Fruit fly (Drosophila melanogaster): ENCODE measurements around the gene Flad2.

The Flad2 gene

DNA sequence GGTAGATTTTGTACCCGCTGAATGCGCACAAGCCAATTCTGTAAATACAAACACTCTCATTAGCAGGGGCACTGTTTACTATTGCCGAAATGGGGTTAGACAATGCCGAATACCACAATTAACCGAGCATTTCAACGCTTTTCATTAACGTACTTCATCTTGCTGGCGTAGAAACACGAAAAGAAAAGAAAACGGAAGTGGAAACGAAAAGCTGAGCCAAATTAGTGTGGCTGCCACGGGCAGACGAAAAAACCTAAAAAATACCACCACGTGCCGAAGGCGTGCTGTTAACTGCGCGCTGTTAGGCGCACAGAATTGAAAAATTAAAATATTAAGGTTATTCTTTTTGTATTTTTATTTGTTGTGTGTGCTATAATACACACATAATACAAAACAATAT lies 17.4 kb upstream of the Flad2 start, which contains the start of gene RpL24 (continued):
- TF ChIP-seq ss (GFP tag; optimal IDR thresholded peaks at IDR 0.05), result peak; percentile 84 to 92
- peak; percentile 70 for TF ChIP-seq spab (GFP tag; optimal IDR thresholded peaks at IDR 0.05)
- TF ChIP-seq CG6792 (GFP tag; optimal IDR thresholded peaks at IDR 0.05), result peak; percentile 78
- peak; percentile 91 for TF ChIP-seq CG7368 (GFP tag; optimal IDR thresholded peaks at IDR 0.05)
- peak; percentile 82 for TF ChIP-seq CG16779 (tag; optimal IDR thresholded peaks at IDR 0.05)
- TF ChIP-seq OdsH (GFP tag; optimal IDR thresholded peaks at IDR 0.05), result peak; percentile 82
- TF ChIP-seq Sox14 (GFP tag; optimal IDR thresholded peaks at IDR 0.05), result peak; percentile 72
- TF ChIP-seq CG15336 (GFP tag; IDR thresholded peaks at IDR 0.05), result no peak
- peak; percentile 18; the same call in 1 of the 2 replicates for TF ChIP-seq CG11294 (GFP tag; IDR thresholded peaks at IDR 0.05)
- TF ChIP-seq Hr38 (GFP tag; optimal IDR thresholded peaks at IDR 0.05), result no peak
- peak; percentile 78 for TF ChIP-seq CG6808 (GFP tag; optimal IDR thresholded peaks at IDR 0.05)
- TF ChIP-seq salr (GFP tag; optimal IDR thresholded peaks at IDR 0.05), result peak; percentile 19 to 91
- TF ChIP-seq Met (GFP tag; optimal IDR thresholded peaks at IDR 0.05), result peak; percentile 91
- TF ChIP-seq Blimp-1 (GFP tag; optimal IDR thresholded peaks at IDR 0.05), result peak; percentile 75
- TF ChIP-seq fd59A (GFP tag; optimal IDR thresholded peaks at IDR 0.05), result peak; percentile 61
- TF ChIP-seq Gug (GFP tag; IDR thresholded peaks at IDR 0.05), result peak; percentile 45; the same call in 1 of the 2 replicates
- peak; percentile 73 for TF ChIP-seq CG1621 (tag; optimal IDR thresholded peaks at IDR 0.05)
- peak; percentile 92 for TF ChIP-seq vri (GFP tag; optimal IDR thresholded peaks at IDR 0.05)
- peak; percentile 85 for TF ChIP-seq acj6 (GFP tag; optimal IDR thresholded peaks at IDR 0.05)
- peak; percentile 90 for TF ChIP-seq topi (GFP tag; optimal IDR thresholded peaks at IDR 0.05)
- peak; percentile 36 for TF ChIP-seq CG11902 (GFP tag; optimal IDR thresholded peaks at IDR 0.05)

DNA sequence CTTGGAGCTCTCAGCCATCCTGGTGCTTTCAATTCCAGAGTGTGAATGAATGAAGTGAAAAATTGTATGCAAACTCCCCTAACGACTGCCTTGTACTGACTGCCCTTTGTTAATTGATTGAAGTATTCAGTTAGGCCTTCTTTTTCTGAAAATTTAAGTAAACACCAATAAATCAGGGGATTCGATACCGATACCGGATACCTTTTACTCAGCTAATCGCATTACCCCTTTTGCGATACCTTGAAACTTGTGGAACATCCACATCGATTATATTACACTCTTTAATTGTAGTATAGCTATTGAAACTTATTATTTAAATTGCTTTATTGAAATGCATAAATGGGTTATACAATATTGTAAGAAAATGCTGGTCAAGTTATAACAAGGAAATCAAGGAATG lies 16.2 kb upstream of the Flad2 start, which contains the start of gene CG16957:
CG16957 (minus strand) TSS at position 101 of the 400 bp plus-strand sequence.
- TF ChIP-seq Hr39 (GFP tag; optimal IDR thresholded peaks at IDR 0.05), result no peak
- no peak for TF ChIP-seq pdm3 (GFP tag; optimal IDR thresholded peaks at IDR 0.05)
- no peak for TF ChIP-seq fd85E (GFP tag; optimal IDR thresholded peaks at IDR 0.05)
- TF ChIP-seq CG10669 (GFP tag; optimal IDR thresholded peaks at IDR 0.05), result no peak
- TF ChIP-seq Sox102F (GFP tag; optimal IDR thresholded peaks at IDR 0.05), result no peak
- no peak for TF ChIP-seq Ets21C (GFP tag; optimal IDR thresholded peaks at IDR 0.05)
- TF ChIP-seq CG11294 (GFP tag; IDR thresholded peaks at IDR 0.05), result no peak
- no peak for TF ChIP-seq Met (GFP tag; optimal IDR thresholded peaks at IDR 0.05)
- no peak for TF ChIP-seq CG1621 (tag; optimal IDR thresholded peaks at IDR 0.05)
- no peak for TF ChIP-seq Hr38 (GFP tag; optimal IDR thresholded peaks at IDR 0.05)
- no peak for TF ChIP-seq CG3032 (tag; optimal IDR thresholded peaks at IDR 0.05)
- TF ChIP-seq Smox (GFP tag; optimal IDR thresholded peaks at IDR 0.05), result no peak
- no peak for TF ChIP-seq CG6163 (GFP tag; IDR thresholded peaks at IDR 0.05)
- TF ChIP-seq CG6808 (GFP tag; optimal IDR thresholded peaks at IDR 0.05), result no peak
- no peak for TF ChIP-seq esn (GFP tag; optimal IDR thresholded peaks at IDR 0.05)
- no peak for TF ChIP-seq CG8319 (GFP tag; optimal IDR thresholded peaks at IDR 0.05)
- no peak for TF ChIP-seq CG15336 (GFP tag; IDR thresholded peaks at IDR 0.05)
- TF ChIP-seq lz (GFP tag; optimal IDR thresholded peaks at IDR 0.05), result no peak

DNA sequence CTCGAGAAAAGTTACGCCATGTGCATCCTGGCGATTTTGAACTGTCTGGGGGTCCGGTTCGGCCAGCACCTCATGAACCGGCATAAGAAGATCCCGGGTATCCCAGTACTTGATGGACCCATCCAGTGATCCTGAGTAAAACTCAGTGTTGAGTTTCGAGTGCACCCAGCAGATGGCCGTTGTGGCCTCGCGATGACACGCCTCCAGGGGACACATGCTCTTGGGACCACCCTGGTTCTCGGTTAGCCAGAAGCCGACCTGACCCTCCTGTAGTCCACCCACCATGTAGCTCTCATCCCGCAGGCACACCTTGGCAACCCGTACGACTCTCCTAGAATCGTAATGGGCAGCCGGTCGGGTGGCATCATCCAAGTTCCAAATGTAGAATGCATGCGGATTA lies 14.9 kb upstream of the Flad2 start:
- TF ChIP-seq cyc (GFP tag; optimal IDR thresholded peaks at IDR 0.05) (no peak), CG15336 (GFP tag; IDR thresholded peaks at IDR 0.05) (no peak), CG31627 (GFP tag; optimal IDR thresholded peaks at IDR 0.05) (no peak), fd59A (GFP tag; optimal IDR thresholded peaks at IDR 0.05) (no peak), Eip93F (GFP tag; optimal IDR thresholded peaks at IDR 0.05) (no peak), CG11762 (GFP tag; optimal IDR thresholded peaks at IDR 0.05; ENCODE audit: insufficient read depth) (no peak), Hr39 (GFP tag; optimal IDR thresholded peaks at IDR 0.05) (no peak), eg (GFP tag; IDR thresholded peaks at IDR 0.05) (no peak), CG6854 (GFP tag; optimal IDR thresholded peaks at IDR 0.05) (no peak)
